Worm (Caenorhabditis elegans) whole organism, L4/young adult: Measurements from ENCODE around the gene clec-176.
"Not testable (repeated sequence)": the region's sequence is repeated elsewhere in the genome, so short reads cannot be mapped to it uniquely, and the experiment has no call there.

Experiments
- W03F9.2 ChIP-seq: fragments of 150-350 bp; optimal IDR thresholded peaks from 2 replicates; lab custom pipeline; 2014; ENCODE audit warnings: missing biosample characterization, missing genetic modification characterization
- dao-5 ChIP-seq: sonication (generic microtip); optimal IDR thresholded peaks from 2 replicates; lab custom pipeline; 2016; ENCODE audit warnings: missing genotype, missing genetic modification characterization, moderate library complexity, missing compliant biosample characterization
- him-1 ChIP-seq: sonication (generic microtip); optimal IDR thresholded peaks from 2 replicates; lab custom pipeline; 2016; ENCODE audit warnings: missing genotype, missing genetic modification reagents, missing genetic modification characterization, missing compliant biosample characterization

ce11 chrIV:5016461-5016860, 32.6 kb downstream of the clec-176 start, which contains the start of gene ssq-4:
- not testable (repeated sequence) for TF ChIP-seq dao-5; him-1 (tag; lab: Kevin White, UChicago); W03F9.2 (tag; lab: Kevin White, UChicago)
